Worm (Caenorhabditis elegans): ENCODE data around the gene F52B11.2.
A peak's percentile ranks its signal among the peaks of the same experiment; 100 is the strongest.

F52B11.2 gene

ce11 chrIV:14070185-14070991 lies 13.0 kb upstream of the F52B11.2 start (continued):
- TF ChIP-seq F22D6.2 (tag; optimal IDR thresholded peaks at IDR 0.05), result no peak
- no peak for TF ChIP-seq C17E4.6 (GFP tag; IDR thresholded peaks at IDR 0.05)
- no peak for TF ChIP-seq rpc-1 (optimal IDR thresholded peaks at IDR 0.05)
- TF ChIP-seq rpc-1 (tag; optimal IDR thresholded peaks at IDR 0.05), result no peak
- no peak for TF ChIP-seq die-1 (tag; optimal IDR thresholded peaks at IDR 0.05)
- no peak for TF ChIP-seq Y67H2A.10 (GFP tag; conservative IDR thresholded peaks at IDR 0.05)
- no peak for TF ChIP-seq F52B5.7 (tag; optimal IDR thresholded peaks at IDR 0.05)
- TF ChIP-seq nfya-1 (tag; optimal IDR thresholded peaks at IDR 0.05; ENCODE audit: borderline replicate concordance, insufficient read depth), result no peak
- no peak for TF ChIP-seq egl-44 (GFP tag; IDR thresholded peaks at IDR 0.05)
- TF ChIP-seq him-1 (tag; optimal IDR thresholded peaks at IDR 0.05), result no peak
- no peak for TF ChIP-seq lin-40 (tag; optimal IDR thresholded peaks at IDR 0.05)
- TF ChIP-seq B0035.1 (tag; optimal IDR thresholded peaks at IDR 0.05), result no peak
- TF ChIP-seq sea-2 (GFP tag; IDR thresholded peaks at IDR 0.05), result no peak
- no peak for TF ChIP-seq somi-1 (GFP tag; optimal IDR thresholded peaks at IDR 0.05)
- no peak for TF ChIP-seq akir-1 (GFP tag; optimal IDR thresholded peaks at IDR 0.05)
- no peak for TF ChIP-seq unc-62 (GFP tag; optimal IDR thresholded peaks at IDR 0.05)
- no peak for TF ChIP-seq attf-3 (GFP tag; conservative IDR thresholded peaks at IDR 0.05)
- TF ChIP-seq hlh-26 (GFP tag; conservative IDR thresholded peaks at IDR 0.05), result no peak
- no peak for TF ChIP-seq hsf-1 (GFP tag; IDR thresholded peaks at IDR 0.05)
- TF ChIP-seq athp-1 (tag; optimal IDR thresholded peaks at IDR 0.05), result no peak
- TF ChIP-seq zim-3 (tag; optimal IDR thresholded peaks at IDR 0.05), result no peak
- no peak for TF ChIP-seq tbx-9 (tag; optimal IDR thresholded peaks at IDR 0.05; ENCODE audit: borderline replicate concordance)
- no peak for TF ChIP-seq F55B11.4 (tag; optimal IDR thresholded peaks at IDR 0.05; ENCODE audit: borderline replicate concordance, insufficient read depth)
- no peak for TF ChIP-seq lir-1 (GFP tag; conservative IDR thresholded peaks at IDR 0.05)
- TF ChIP-seq lsy-27 (tag; optimal IDR thresholded peaks at IDR 0.05; ENCODE audit: borderline replicate concordance, insufficient read depth), result no peak
- peak; percentile 43; the same call in 1 of the 2 replicates for TF ChIP-seq ceh-91 (GFP tag; IDR thresholded peaks at IDR 0.05)
- TF ChIP-seq ekl-4 (GFP tag; IDR thresholded peaks at IDR 0.05), result no peak
- TF ChIP-seq ceh-100 (GFP tag; IDR thresholded peaks at IDR 0.05), result no peak
- TF ChIP-seq atf-7 (tag; optimal IDR thresholded peaks at IDR 0.05), result no peak
- TF ChIP-seq aptf-3 (GFP tag; IDR thresholded peaks at IDR 0.05), result no peak
- TF ChIP-seq mxl-1 (tag; optimal IDR thresholded peaks at IDR 0.05), result no peak
- no peak for TF ChIP-seq ztf-6 (GFP tag; IDR thresholded peaks at IDR 0.05)
- TF ChIP-seq tlf-1 (GFP tag; optimal IDR thresholded peaks at IDR 0.05), result no peak

- TF ChIP-seq ztf-26 (tag; optimal IDR thresholded peaks at IDR 0.05) (no peak), Y95B8A.8 (GFP tag; IDR thresholded peaks at IDR 0.05) (peak; percentile 66; the same call in 1 of the 2 replicates), nhr-80 (tag; optimal IDR thresholded peaks at IDR 0.05) (peak; percentile 17), sptf-2 (GFP tag; optimal IDR thresholded peaks at IDR 0.05) (no peak), ceh-91 (GFP tag; IDR thresholded peaks at IDR 0.05) (peak; percentile 79), ccch-3 (GFP tag; optimal IDR thresholded peaks at IDR 0.05) (no peak), nhr-120 (GFP tag; IDR thresholded peaks at IDR 0.05) (no peak), ztf-22 (GFP tag; optimal IDR thresholded peaks at IDR 0.05) (no peak), F33H1.4 (GFP tag; IDR thresholded peaks at IDR 0.05) (peak; percentile 98), egl-18 (GFP tag; IDR thresholded peaks at IDR 0.05) (no peak), F39B2.1 (GFP tag; IDR thresholded peaks at IDR 0.05) (no peak), cebp-2 (GFP tag; IDR thresholded peaks at IDR 0.05) (no peak), Y56A3A.18 (GFP tag; IDR thresholded peaks at IDR 0.05) (no peak), ztf-6 (GFP tag; IDR thresholded peaks at IDR 0.05) (no peak), unc-130 (GFP tag; optimal IDR thresholded peaks at IDR 0.05) (peak; percentile 76), lir-1 (GFP tag; conservative IDR thresholded peaks at IDR 0.05) (0 out of 2 replicates have a peak, but pooled peaks have one; percentile 14), hlh-12 (tag; optimal IDR thresholded peaks at IDR 0.05) (no peak), bed-1 (GFP tag; IDR thresholded peaks at IDR 0.05) (no peak), fkh-3 (tag; optimal IDR thresholded peaks at IDR 0.05) (no peak), hrde-1 (tag; optimal IDR thresholded peaks at IDR 0.05; ENCODE audit: borderline replicate concordance) (no peak), zim-3 (tag; optimal IDR thresholded peaks at IDR 0.05) (no peak)
Observed at ce11 chrIV:14070992-14071289, 12.4 kb upstream of the F52B11.2 start.

All from whole organism, young adult.